Worm (Caenorhabditis elegans) whole organism, L4 larva: ENCODE data around the gene sex-1.

Source experiments
- dve-1 ChIP-seq: sonication (generic microtip); optimal IDR thresholded peaks from 2 replicates; lab custom pipeline; 2017; ENCODE audit warnings: antibody characterized with exemption, mild to moderate bottlenecking, missing genetic modification characterization, missing compliant biosample characterization; ENCODE audit not compliant: insufficient read depth
- lin-1 ChIP-seq: fragments of 200-800 bp; sonication (Bioruptor generic); IDR thresholded peaks from 2 replicates; pipeline ENCODE4 v1.3.6; 2022; ENCODE audit warnings: missing genetic modification reagents, missing genetic modification characterization, missing compliant biosample characterization
- lsy-2 ChIP-seq, 2 experiments: fragments of 150-350 bp in 1 of 2; sonication (generic microtip) in 1 of 2; optimal IDR thresholded peaks; 2 replicates each; lab custom pipeline; 2014 to 2017; ENCODE audit warnings: missing biosample characterization in 2 of 2, missing genetic modification characterization in 2 of 2
- nhr-77 ChIP-seq: fragments of 150-350 bp; optimal IDR thresholded peaks from 2 replicates; lab custom pipeline; 2014; ENCODE audit warnings: missing biosample characterization, missing genetic modification characterization
- zip-11 ChIP-seq: fragments of 200-800 bp; sonication (Bioruptor generic); IDR thresholded peaks from 2 replicates; pipeline ENCODE4 v1.3.6; 2022; ENCODE audit warnings: missing genetic modification characterization, missing compliant biosample characterization

DNA sequence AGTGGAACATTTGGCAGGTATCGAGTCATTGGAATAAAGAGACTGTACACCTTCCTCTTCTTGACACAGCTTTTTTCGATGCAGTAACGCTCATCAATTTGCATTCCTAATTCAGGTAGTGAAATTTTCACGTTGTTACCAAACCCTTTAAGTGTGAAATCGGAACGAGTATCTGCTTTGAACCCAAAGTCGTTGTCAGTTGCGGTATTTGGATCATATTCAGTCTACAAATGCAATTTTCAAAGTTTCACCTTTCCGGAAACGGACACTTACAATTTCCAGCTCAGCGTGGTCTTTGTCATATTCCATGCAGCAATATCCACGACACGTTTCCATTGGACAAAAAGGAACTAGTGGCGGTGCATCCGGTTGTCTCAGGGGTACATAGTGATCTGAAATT is 22.6 kb downstream of the sex-1 start:
- TF ChIP-seq zip-11 (GFP tag; lab: Robert Waterston, UW) (no peak), lin-1 (GFP tag; lab: Robert Waterston, UW) (no peak), lsy-2 (tag; optimal IDR thresholded peaks at IDR 0.05; lab: Kevin White, UChicago) (no peak), dve-1 (tag; lab: Kevin White, UChicago) (no peak), nhr-77 (tag; lab: Kevin White, UChicago) (no peak)
